Worm (Caenorhabditis elegans) whole organism, late embryonic: ENCODE measurements around the gene F25B3.2.

Experiments
- ceh-31 ChIP-seq: sonication (generic microtip); optimal IDR thresholded peaks from 2 replicates; lab custom pipeline; 2016; ENCODE audit warnings: missing genetic modification characterization, missing compliant biosample characterization
- ceh-45 ChIP-seq: fragments of 200-800 bp; sonication (Bioruptor generic); IDR thresholded peaks from 2 replicates; pipeline ENCODE4 v1.3.6; 2022; ENCODE audit warnings: missing genetic modification reagents, missing genetic modification characterization, missing compliant biosample characterization
- dve-1 ChIP-seq: sonication (generic microtip); optimal IDR thresholded peaks from 2 replicates; lab custom pipeline; 2017; ENCODE audit warnings: antibody characterized with exemption, mild to moderate bottlenecking, missing genetic modification characterization, missing compliant biosample characterization
- pax-1 ChIP-seq: fragments of 150-350 bp; optimal IDR thresholded peaks from 2 replicates; lab custom pipeline; 2014; ENCODE audit warnings: missing biosample characterization, missing genetic modification characterization
- pha-4 ChIP-seq: fragments of 150-350 bp; optimal IDR thresholded peaks from 2 replicates; lab custom pipeline; 2018; ENCODE audit warnings: missing biosample characterization, missing genetic modification reagents, missing genetic modification characterization

ce11 chrV:9550313-9550712, 26.8 kb upstream of the F25B3.2 start, which contains the start of gene ehbp-1:
- TF ChIP-seq pha-4 (tag; lab: Kevin White, UChicago), result no peak
- TF ChIP-seq ceh-45 (GFP tag; lab: Robert Waterston, UW), result no peak
- TF ChIP-seq ceh-31 (tag; lab: Kevin White, UChicago), result peak; percentile 22
- TF ChIP-seq pax-1, result no peak
- no peak for TF ChIP-seq dve-1 (tag; lab: Kevin White, UChicago)
